Fruit fly (Drosophila melanogaster): Measurements from ENCODE around the gene bru1.

bru1 gene

dm6 chr2L:12174493-12175129 lies at the start of gene bru1:
TSS of gene bru1 (plus strand) at chr2L:12175004.
- TF ChIP-seq CrebA (GFP tag; optimal IDR thresholded peaks at IDR 0.05; ENCODE audit: borderline replicate concordance), result no peak
- TF ChIP-seq Dfd (GFP tag; optimal IDR thresholded peaks at IDR 0.05), result no peak
- no peak for TF ChIP-seq Abd-B (GFP tag; optimal IDR thresholded peaks at IDR 0.05)
- TF ChIP-seq N (GFP tag; optimal IDR thresholded peaks at IDR 0.05), result no peak
- TF ChIP-seq h (GFP tag; optimal IDR thresholded peaks at IDR 0.05), result no peak
- no peak for TF ChIP-seq usp (GFP tag; optimal IDR thresholded peaks at IDR 0.05)
- no peak for TF ChIP-seq lola (GFP tag; optimal IDR thresholded peaks at IDR 0.05)
- no peak for TF ChIP-seq br (GFP tag; optimal IDR thresholded peaks at IDR 0.05)
- no peak for TF ChIP-seq Hr78 (GFP tag; optimal IDR thresholded peaks at IDR 0.05)
- no peak for TF ChIP-seq ey (GFP tag; optimal IDR thresholded peaks at IDR 0.05)
- no peak for TF ChIP-seq CG9705 (GFP tag; optimal IDR thresholded peaks at IDR 0.05)
- no peak for TF ChIP-seq rgr (GFP tag; optimal IDR thresholded peaks at IDR 0.05)
- TF ChIP-seq Hnf4 (GFP tag; optimal IDR thresholded peaks at IDR 0.05), result no peak
- no peak for TF ChIP-seq woc (GFP tag; optimal IDR thresholded peaks at IDR 0.05)
- no peak for TF ChIP-seq GATAd (GFP tag; optimal IDR thresholded peaks at IDR 0.05)
- no peak for TF ChIP-seq OdsH (GFP tag; optimal IDR thresholded peaks at IDR 0.05)
- TF ChIP-seq fru (GFP tag; optimal IDR thresholded peaks at IDR 0.05), result no peak

dm6 chr2L:12133275-12134124 lies 41.3 kb upstream of the bru1 start, which contains the start of gene rho-6:
TSS of gene rho-6 (minus strand) at chr2L:12133411.
- TF ChIP-seq Myc (optimal IDR thresholded peaks at IDR 0.05) (peak; percentile 58), Hr83 (GFP tag; optimal IDR thresholded peaks at IDR 0.05; ENCODE audit: poor library complexity, severe bottlenecking) (no peak)

- TF ChIP-seq Abd-B (GFP tag; optimal IDR thresholded peaks at IDR 0.05), result no peak
- no peak for TF ChIP-seq h (GFP tag; optimal IDR thresholded peaks at IDR 0.05)
- no peak for TF ChIP-seq Vsx2 (GFP tag; optimal IDR thresholded peaks at IDR 0.05; ENCODE audit: partially characterized antibody)
- TF ChIP-seq HLH106 (tag; optimal IDR thresholded peaks at IDR 0.05), result no peak
- TF ChIP-seq Dfd (GFP tag; optimal IDR thresholded peaks at IDR 0.05), result no peak
- no peak for TF ChIP-seq lola (GFP tag; optimal IDR thresholded peaks at IDR 0.05)
- TF ChIP-seq ey (GFP tag; optimal IDR thresholded peaks at IDR 0.05), result no peak
- no peak for TF ChIP-seq br (GFP tag; optimal IDR thresholded peaks at IDR 0.05)
- TF ChIP-seq Mio (GFP tag; optimal IDR thresholded peaks at IDR 0.05), result no peak
- no peak for TF ChIP-seq Rel (GFP tag; optimal IDR thresholded peaks at IDR 0.05)
- TF ChIP-seq Rel (tag; optimal IDR thresholded peaks at IDR 0.05), result no peak
- TF ChIP-seq CG32264 (GFP tag; optimal IDR thresholded peaks at IDR 0.05), result no peak
- no peak for TF ChIP-seq Dif (GFP tag; optimal IDR thresholded peaks at IDR 0.05; ENCODE audit: partially characterized antibody)
- TF ChIP-seq jim (GFP tag; optimal IDR thresholded peaks at IDR 0.05), result no peak
Observed at dm6 chr2L:12134125-12134378, 40.8 kb upstream of the bru1 start.

- TF ChIP-seq rgr (GFP tag; optimal IDR thresholded peaks at IDR 0.05) (no peak), Hr78 (GFP tag; optimal IDR thresholded peaks at IDR 0.05) (no peak), jim (GFP tag; optimal IDR thresholded peaks at IDR 0.05) (no peak), Dif (GFP tag; optimal IDR thresholded peaks at IDR 0.05; ENCODE audit: partially characterized antibody) (no peak), HLH106 (tag; optimal IDR thresholded peaks at IDR 0.05) (no peak), Hnf4 (GFP tag; optimal IDR thresholded peaks at IDR 0.05) (no peak), Sp1 (GFP tag; optimal IDR thresholded peaks at IDR 0.05) (no peak), dl (GFP tag; optimal IDR thresholded peaks at IDR 0.05; ENCODE audit: insufficient read depth in 1 of 2, partially characterized antibody in 2 of 2) (no peak), dsf (GFP tag; optimal IDR thresholded peaks at IDR 0.05; ENCODE audit: borderline replicate concordance) (no peak), CrebA (GFP tag; optimal IDR thresholded peaks at IDR 0.05; ENCODE audit: borderline replicate concordance) (no peak), OdsH (GFP tag; optimal IDR thresholded peaks at IDR 0.05) (no peak), fru (GFP tag; optimal IDR thresholded peaks at IDR 0.05) (no peak), Jra (GFP tag; optimal IDR thresholded peaks at IDR 0.05) (no peak), Hr83 (GFP tag; optimal IDR thresholded peaks at IDR 0.05; ENCODE audit: poor library complexity, severe bottlenecking) (no peak), sv (GFP tag; optimal IDR thresholded peaks at IDR 0.05) (no peak), ey (GFP tag; optimal IDR thresholded peaks at IDR 0.05) (no peak)
Observed at dm6 chr2L:12137708-12138107, 37.1 kb upstream of the bru1 start, which contains the start of gene Gr33a. TSS of gene Gr33a (plus strand) at chr2L:12138008.
